Fruit fly (Drosophila melanogaster) whole organism, embryonic: ENCODE results near the gene CG14017.

ENCODE experiments used
- ATbp ChIP-seq: fragments of 200-800 bp; sonication (Bioruptor generic); optimal IDR thresholded peaks from 2 replicates; lab custom pipeline; 2017; ENCODE audit warnings: missing biosample characterization, mild to moderate bottlenecking, missing genetic modification characterization, missing genetic modification reagents
- B-H2 ChIP-seq: fragments of 200-800 bp; sonication (Bioruptor generic); optimal IDR thresholded peaks from 2 replicates; lab custom pipeline; 2018; ENCODE audit warnings: missing biosample characterization, mild to moderate bottlenecking, missing genetic modification characterization
- CG10267 ChIP-seq: fragments of 200-800 bp; sonication (Bioruptor generic); optimal IDR thresholded peaks from 2 replicates; lab custom pipeline; 2018; ENCODE audit warnings: missing biosample characterization, mild to moderate bottlenecking, missing genetic modification characterization, moderate library complexity
- CG11456 ChIP-seq: fragments of 200-800 bp; sonication (Bioruptor generic); IDR thresholded peaks from 3 replicates; pipeline ENCODE4 v1.3.6; 2022; ENCODE audit warnings: missing biosample characterization, missing genetic modification characterization
- CG11695 ChIP-seq: fragments of 200-800 bp; sonication (Bioruptor generic); IDR thresholded peaks from 3 replicates; pipeline ENCODE4 v1.3.6; 2022; ENCODE audit warnings: missing biosample characterization, missing genetic modification characterization
- CG13287 ChIP-seq: fragments of 200-800 bp; sonication (Bioruptor generic); IDR thresholded peaks from 2 replicates; pipeline ENCODE4 v1.3.6; 2022; ENCODE audit warnings: missing biosample characterization, missing genetic modification characterization; ENCODE audit not compliant: partially characterized antibody
- CG15479 ChIP-seq: fragments of 200-800 bp; sonication (Bioruptor generic); optimal IDR thresholded peaks from 3 replicates; lab custom pipeline; 2019; ENCODE audit warnings: missing biosample characterization, mild to moderate bottlenecking, missing genetic modification characterization, moderate library complexity
- CG15514 ChIP-seq: fragments of 200-800 bp; sonication (Bioruptor generic); optimal IDR thresholded peaks from 3 replicates; lab custom pipeline; 2017; ENCODE audit warnings: missing biosample characterization, missing genetic modification characterization, mild to moderate bottlenecking, moderate library complexity, missing genetic modification reagents
- CG16813 ChIP-seq: fragments of 200-800 bp; sonication (Bioruptor generic); IDR thresholded peaks from 3 replicates; pipeline ENCODE4 v1.3.6; 2022; ENCODE audit warnings: missing biosample characterization, missing genetic modification characterization; ENCODE audit not compliant: partially characterized antibody
- CG17186 ChIP-seq: fragments of 200-800 bp; sonication (Bioruptor generic); optimal IDR thresholded peaks from 3 replicates; lab custom pipeline; 2017; ENCODE audit warnings: missing biosample characterization, missing genetic modification reagents, missing genetic modification characterization
- CG18262 ChIP-seq: fragments of 200-800 bp; optimal IDR thresholded peaks from 3 replicates; lab custom pipeline; 2019; ENCODE audit warnings: missing biosample characterization, mild to moderate bottlenecking, missing genetic modification characterization, moderate library complexity
- CG2202 ChIP-seq: fragments of 200-800 bp; sonication (Bioruptor generic); optimal IDR thresholded peaks from 2 replicates; lab custom pipeline; 2018; ENCODE audit warnings: missing biosample characterization, mild to moderate bottlenecking, missing genetic modification characterization
- CG32532 ChIP-seq: fragments of 200-800 bp; sonication (Bioruptor generic); IDR thresholded peaks from 2 replicates; pipeline ENCODE4 v1.3.6; 2022; ENCODE audit warnings: missing biosample characterization, missing genetic modification characterization
- CG32772 ChIP-seq: fragments of 200-800 bp; sonication (Bioruptor generic); IDR thresholded peaks from 2 replicates; pipeline ENCODE4 v1.3.6; 2022; ENCODE audit warnings: missing biosample characterization, missing genetic modification characterization
- CG3726 ChIP-seq: fragments of 200-800 bp; sonication (Bioruptor generic); IDR thresholded peaks from 3 replicates; pipeline ENCODE4, ENCODE4 v1.3.6; 2022; ENCODE audit warnings: missing biosample characterization, missing genetic modification characterization
- CG3847 ChIP-seq: fragments of 200-800 bp; sonication (Bioruptor generic); IDR thresholded peaks from 2 replicates; pipeline ENCODE4 v1.3.6; 2022; ENCODE audit warnings: missing biosample characterization, missing genetic modification characterization
- CG6254 ChIP-seq: fragments of 200-800 bp; sonication (Bioruptor generic); optimal IDR thresholded peaks from 3 replicates; lab custom pipeline; 2017; ENCODE audit warnings: mild to moderate bottlenecking, missing biosample characterization, missing genetic modification reagents, missing genetic modification characterization
- CG7357 ChIP-seq: fragments of 200-800 bp; sonication (Bioruptor generic); IDR thresholded peaks from 3 replicates; pipeline ENCODE4 v1.3.6; 2022; ENCODE audit warnings: missing biosample characterization, missing genetic modification characterization
- CHES-1-like ChIP-seq: fragments of 200-800 bp; sonication (Bioruptor generic); optimal IDR thresholded peaks from 2 replicates; lab custom pipeline; 2016; ENCODE audit warnings: missing biosample characterization, missing genetic modification characterization
- CoRest ChIP-seq: fragments of 200-800 bp; sonication (Bioruptor generic); optimal IDR thresholded peaks from 3 replicates; lab custom pipeline; 2018; ENCODE audit warnings: missing biosample characterization, mild to moderate bottlenecking, missing genetic modification characterization, moderate library complexity
- Dip3 ChIP-seq: fragments of 200-800 bp; sonication (Bioruptor generic); optimal IDR thresholded peaks from 3 replicates; lab custom pipeline; 2016; ENCODE audit warnings: missing biosample characterization, missing genetic modification characterization
- Drgx ChIP-seq: fragments of 200-800 bp; sonication (Bioruptor generic); IDR thresholded peaks from 2 replicates; pipeline ENCODE4 v1.3.6; 2022; ENCODE audit warnings: missing biosample characterization, missing genetic modification characterization
- Eip74EF ChIP-seq, 2 experiments: fragments of 200-800 bp in 1 of 2; fragments of >200 bp in 1 of 2; sonication (Bioruptor generic) in 1 of 2; optimal IDR thresholded peaks; 2 replicates each; lab custom pipeline; 2017 to 2019; ENCODE audit warnings: missing biosample characterization in 2 of 2, missing genetic modification characterization in 2 of 2, mild to moderate bottlenecking in 1 of 2, moderate library complexity in 1 of 2
- Hmr ChIP-seq: fragments of 200-800 bp; sonication (Bioruptor generic); optimal IDR thresholded peaks from 3 replicates; lab custom pipeline; 2017; ENCODE audit warnings: mild to moderate bottlenecking, missing biosample characterization, missing genetic modification reagents, missing genetic modification characterization
- Oli ChIP-seq: fragments of 200-800 bp; sonication (Bioruptor generic); optimal IDR thresholded peaks from 2 replicates; lab custom pipeline; 2018; ENCODE audit warnings: missing biosample characterization, mild to moderate bottlenecking, missing genetic modification characterization, moderate library complexity
- Ravus ChIP-seq: fragments of 200-800 bp; sonication (Bioruptor generic); IDR thresholded peaks from 2 replicates; pipeline ENCODE4 v1.3.6; 2022; ENCODE audit warnings: missing biosample characterization, missing genetic modification characterization
- Side ChIP-seq: fragments of 200-800 bp; sonication (Bioruptor generic); optimal IDR thresholded peaks from 2 replicates; lab custom pipeline; 2016; ENCODE audit warnings: missing biosample characterization, missing genetic modification characterization
- Trl ChIP-seq, 3 experiments: fragments of >200 bp in 2 of 3; fragments of 200-800 bp in 1 of 3; sonication (Bioruptor generic) in 1 of 3; optimal IDR thresholded peaks; 2 replicates in 1 of 3; 3 replicates in 2 of 3; lab custom pipeline; 2016 to 2017; ENCODE audit warnings: missing biosample characterization in 1 of 3, missing genetic modification characterization in 1 of 3
- Xbp1 ChIP-seq: fragments of 200-800 bp; sonication (Bioruptor generic); optimal IDR thresholded peaks from 3 replicates; lab custom pipeline; 2016; ENCODE audit warnings: missing biosample characterization, mild to moderate bottlenecking, missing genetic modification characterization
- amos ChIP-seq: fragments of 200-800 bp; sonication (Bioruptor generic); IDR thresholded peaks from 2 replicates; pipeline ENCODE4 v1.3.6; 2022; ENCODE audit warnings: missing biosample characterization, missing genetic modification characterization; ENCODE audit not compliant: partially characterized antibody
- ap ChIP-seq: fragments of 200-800 bp; sonication (Bioruptor generic); IDR thresholded peaks from 2 replicates; pipeline ENCODE4 v1.3.6; 2022; ENCODE audit warnings: missing biosample characterization, missing genetic modification characterization
- caup ChIP-seq: fragments of 200-800 bp; sonication (Bioruptor generic); optimal IDR thresholded peaks from 3 replicates; lab custom pipeline; 2017; ENCODE audit warnings: missing biosample characterization, mild to moderate bottlenecking, missing genetic modification characterization, moderate library complexity; ENCODE audit not compliant: severe bottlenecking
- chinmo ChIP-seq: fragments of 200-800 bp; sonication (Bioruptor generic); IDR thresholded peaks from 4 replicates; pipeline ENCODE4 v1.3.6; 2022; ENCODE audit warnings: missing biosample characterization, missing genetic modification characterization; ENCODE audit not compliant: partially characterized antibody
- dpn ChIP-seq, 2 experiments: fragments of 200-800 bp; sonication (Bioruptor generic); optimal IDR thresholded peaks; 3 replicates each; lab custom pipeline; 2016; ENCODE audit warnings: missing biosample characterization in 2 of 2, missing genetic modification characterization in 2 of 2
- fd3F ChIP-seq: fragments of 200-800 bp; sonication (Bioruptor generic); optimal IDR thresholded peaks from 2 replicates; lab custom pipeline; 2018; ENCODE audit warnings: missing biosample characterization, mild to moderate bottlenecking, missing genetic modification characterization, moderate library complexity
- grau ChIP-seq: fragments of 200-800 bp; optimal IDR thresholded peaks from 3 replicates; lab custom pipeline; 2019; ENCODE audit warnings: missing biosample characterization, mild to moderate bottlenecking, missing genetic modification characterization, moderate library complexity
- gsb ChIP-seq: fragments of 200-800 bp; sonication (Bioruptor generic); IDR thresholded peaks from 2 replicates; pipeline ENCODE4 v1.3.6; 2022; ENCODE audit warnings: missing biosample characterization, missing genetic modification characterization
- klu ChIP-seq: fragments of 200-800 bp; sonication (Bioruptor generic); IDR thresholded peaks from 2 replicates; pipeline ENCODE4 v1.3.6; 2022; ENCODE audit warnings: missing biosample characterization, missing genetic modification characterization
- odd ChIP-seq: fragments of 200-800 bp; sonication (Bioruptor generic); optimal IDR thresholded peaks from 2 replicates; lab custom pipeline; 2017; ENCODE audit warnings: missing biosample characterization, mild to moderate bottlenecking, missing genetic modification characterization
- pan ChIP-seq, 4 experiments: fragments of >200 bp in 3 of 4; fragments of 200-800 bp in 1 of 4; sonication (Bioruptor generic) in 1 of 4; optimal IDR thresholded peaks in 3 of 4; IDR thresholded peaks in 1 of 4; 2 replicates each; pipeline versions ENCODE4 v1.3.6 to Lab custom; 2017 to 2022; ENCODE audit warnings: missing biosample characterization in 2 of 4, missing genetic modification characterization in 2 of 4, mixed read lengths in 1 of 4
- seq ChIP-seq: fragments of 200-800 bp; sonication (Bioruptor generic); IDR thresholded peaks from 2 replicates; pipeline ENCODE4 v1.3.6; 2022; ENCODE audit warnings: missing biosample characterization, missing genetic modification characterization
- sob ChIP-seq: fragments of 200-800 bp; sonication (Bioruptor generic); IDR thresholded peaks from 2 replicates; pipeline ENCODE4 v1.3.6; 2022; ENCODE audit warnings: missing biosample characterization, missing genetic modification characterization
- stc ChIP-seq: fragments of 200-800 bp; sonication (Bioruptor generic); IDR thresholded peaks from 2 replicates; pipeline ENCODE4 v1.3.6; 2022; ENCODE audit warnings: missing biosample characterization, missing genetic modification characterization
- tna ChIP-seq: fragments of 200-800 bp; sonication (Bioruptor generic); IDR thresholded peaks from 2 replicates; pipeline ENCODE4 v1.3.6; 2022; ENCODE audit warnings: missing biosample characterization, missing genetic modification characterization; ENCODE audit not compliant: partially characterized antibody
- trem ChIP-seq: fragments of 200-800 bp; optimal IDR thresholded peaks from 3 replicates; lab custom pipeline; 2019; ENCODE audit warnings: missing biosample characterization, mild to moderate bottlenecking, missing genetic modification characterization, moderate library complexity
- tx ChIP-seq: fragments of 200-800 bp; sonication (Bioruptor generic); optimal IDR thresholded peaks from 2 replicates; lab custom pipeline; 2016; ENCODE audit warnings: missing biosample characterization, missing genetic modification characterization

CG14017 gene

DNA sequence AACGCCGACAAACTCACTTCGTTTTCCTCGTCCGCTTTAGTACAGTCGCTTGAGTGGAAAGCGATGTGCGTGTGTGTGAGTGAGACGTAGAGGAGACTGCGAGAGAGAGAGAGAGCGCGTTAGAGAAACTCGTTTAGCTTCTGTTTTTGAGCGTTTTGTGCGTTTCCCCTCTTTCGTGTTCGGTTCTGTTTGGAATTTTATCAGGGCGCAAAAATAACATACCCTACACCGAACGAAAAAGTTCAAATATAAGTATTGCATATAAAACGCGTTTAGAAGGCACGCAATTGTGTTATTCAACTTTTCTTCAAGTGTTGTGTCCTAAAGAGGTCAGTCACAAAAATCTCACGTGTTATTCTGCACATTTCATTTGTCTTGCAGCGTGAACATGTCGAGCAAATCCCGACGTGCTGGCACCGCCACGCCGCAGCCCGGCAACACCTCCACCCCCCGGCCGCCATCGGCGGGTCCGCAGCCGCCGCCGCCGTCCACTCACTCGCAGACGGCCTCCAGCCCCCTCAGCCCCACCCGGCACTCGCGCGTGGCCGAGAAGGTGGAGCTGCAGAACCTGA lies 10.7 kb upstream of the CG14017 start (continued):
- TF ChIP-seq fd3F (GFP tag; lab: Kevin White, UChicago) (peak; percentile 1), chinmo (GFP tag; lab: Robert Waterston, UW) (peak; percentile 70; the same call in 2 of the 4 replicates), CG13287 (0 out of 2 replicates have a peak, but pooled peaks have one; percentile 5), Trl (optimal IDR thresholded peaks at IDR 0.05; lab: Kevin White, UChicago) (peak; percentile 81 to 90), Trl (GFP tag; optimal IDR thresholded peaks at IDR 0.05; lab: Kevin White, UChicago) (peak; percentile 49), gsb (GFP tag; lab: Robert Waterston, UW) (peak; percentile 46; the same call in 1 of the 2 replicates), CG2202 (tag; lab: Kevin White, UChicago) (no peak), klu (GFP tag; lab: Robert Waterston, UW) (no peak), CG17186 (GFP tag; lab: Kevin White, UChicago) (no peak), CG11456 (GFP tag; lab: Robert Waterston, UW) (0 out of 3 replicates have a peak, but pooled peaks have one; percentile 4), Eip74EF (GFP tag; optimal IDR thresholded peaks at IDR 0.05; lab: Kevin White, UChicago) (peak in 1 of 2 experiments; percentile 22), CG7357 (peak; percentile 31; the same call in 1 of the 3 replicates), grau (tag; lab: Kevin White, UChicago) (peak; percentile 63), CHES-1-like (GFP tag; lab: Kevin White, UChicago) (peak; percentile 61), CG16813 (GFP tag; lab: Robert Waterston, UW) (peak; percentile 36; the same call in 1 of the 3 replicates), CoRest (tag; lab: Kevin White, UChicago) (peak; percentile 45), CG15479 (peak; percentile 9), CG15514 (GFP tag; lab: Kevin White, UChicago) (peak; percentile 36), CG32772 (GFP tag; lab: Robert Waterston, UW) (0 out of 2 replicates have a peak, but pooled peaks have one; percentile 35), tx (GFP tag; lab: Kevin White, UChicago) (peak; percentile 13), sob (GFP tag; lab: Robert Waterston, UW) (peak; percentile 66), CG3847 (GFP tag; lab: Robert Waterston, UW) (peak; percentile 46), ATbp (GFP tag; lab: Kevin White, UChicago) (peak; percentile 47), CG18262 (tag; lab: Kevin White, UChicago) (peak; percentile 36), caup (GFP tag; lab: Kevin White, UChicago) (peak; percentile 66), Oli (tag; lab: Kevin White, UChicago) (peak; percentile 29), CG10267 (tag; lab: Kevin White, UChicago) (no peak), Ravus (no peak), Drgx (peak; percentile 68), CG3726 (GFP tag; lab: Robert Waterston, UW) (0 out of 3 replicates have a peak, but pooled peaks have one; percentile 29), tna (no peak), Side (GFP tag; lab: Kevin White, UChicago) (peak; percentile 44), Xbp1 (peak; percentile 42), seq (GFP tag; lab: Robert Waterston, UW) (0 out of 2 replicates have a peak, but pooled peaks have one; percentile 46), CG11695 (GFP tag; lab: Robert Waterston, UW) (peak; percentile 70), odd (GFP tag; lab: Kevin White, UChicago) (peak; percentile 53), Hmr (peak; percentile 54), dpn (GFP tag; optimal IDR thresholded peaks at IDR 0.05; lab: Kevin White, UChicago) (peak; percentile 24 to 72), stc (GFP tag; lab: Robert Waterston, UW) (peak; percentile 27; the same call in 1 of the 2 replicates), ap (GFP tag; lab: Robert Waterston, UW) (peak; percentile 41), trem (peak; percentile 26), amos (GFP tag; lab: Robert Waterston, UW) (peak; percentile 38; the same call in 1 of the 2 replicates), B-H2 (GFP tag; lab: Kevin White, UChicago) (peak; percentile 5), CG32532 (GFP tag; lab: Robert Waterston, UW) (peak; percentile 70), CG6254 (GFP tag; lab: Kevin White, UChicago) (no peak), Dip3 (GFP tag; lab: Kevin White, UChicago) (peak; percentile 0), pan (optimal IDR thresholded peaks at IDR 0.05; lab: Kevin White, UChicago) (no peak), pan (GFP tag; optimal IDR thresholded peaks at IDR 0.05 in 1 of 2, IDR thresholded peaks at IDR 0.05 in 1 of 2) (peak in 1 of 2 experiments; percentile 44)
